Fruit fly (Drosophila melanogaster) whole organism, embryonic: ENCODE data around the gene CG16749.

Experiments used
- CG10979 ChIP-seq: fragments of 200-800 bp; sonication (Bioruptor generic); optimal IDR thresholded peaks from 2 replicates; lab custom pipeline; 2018; ENCODE audit warnings: missing biosample characterization, mild to moderate bottlenecking, missing genetic modification characterization, moderate library complexity
- CG11560 ChIP-seq: fragments of 200-800 bp; sonication (Bioruptor generic); IDR thresholded peaks from 3 replicates; pipeline ENCODE4 v1.3.6; 2022; ENCODE audit warnings: missing biosample characterization, missing genetic modification characterization
- CG12391 ChIP-seq: fragments of 200-800 bp; sonication (Bioruptor generic); optimal IDR thresholded peaks from 3 replicates; lab custom pipeline; 2018; ENCODE audit warnings: missing biosample characterization, mild to moderate bottlenecking, missing genetic modification characterization, moderate library complexity
- CG12744 ChIP-seq: fragments of 200-800 bp; sonication (Bioruptor generic); optimal IDR thresholded peaks from 2 replicates; lab custom pipeline; 2016; ENCODE audit warnings: missing biosample characterization, missing genetic modification characterization
- CG13775 ChIP-seq: fragments of 200-800 bp; sonication (Bioruptor generic); optimal IDR thresholded peaks from 3 replicates; lab custom pipeline; 2017; ENCODE audit warnings: missing biosample characterization, mild to moderate bottlenecking, missing genetic modification characterization
- CG17385 ChIP-seq: fragments of 200-800 bp; sonication (Bioruptor generic); optimal IDR thresholded peaks from 3 replicates; lab custom pipeline; 2018; ENCODE audit warnings: missing biosample characterization, mild to moderate bottlenecking, missing genetic modification characterization
- CG17802 ChIP-seq: fragments of 200-800 bp; sonication (Bioruptor generic); optimal IDR thresholded peaks from 2 replicates; lab custom pipeline; 2018; ENCODE audit warnings: missing biosample characterization, mild to moderate bottlenecking, missing genetic modification characterization, moderate library complexity
- CG18619 ChIP-seq: fragments of 200-800 bp; sonication (Bioruptor generic); optimal IDR thresholded peaks from 3 replicates; lab custom pipeline; 2017; ENCODE audit warnings: missing biosample characterization, mild to moderate bottlenecking, missing genetic modification characterization
- CG2129 ChIP-seq: fragments of 200-800 bp; sonication (Bioruptor generic); IDR thresholded peaks from 2 replicates; pipeline ENCODE4 v1.3.6; 2022; ENCODE audit warnings: missing biosample characterization, missing genetic modification characterization; ENCODE audit not compliant: partially characterized antibody
- CG2199 ChIP-seq: fragments of 200-800 bp; sonication (Bioruptor generic); IDR thresholded peaks from 3 replicates; pipeline ENCODE4 v1.3.6; 2022; ENCODE audit warnings: missing biosample characterization, missing genetic modification characterization
- CG2202 ChIP-seq: fragments of 200-800 bp; sonication (Bioruptor generic); optimal IDR thresholded peaks from 2 replicates; lab custom pipeline; 2018; ENCODE audit warnings: missing biosample characterization, mild to moderate bottlenecking, missing genetic modification characterization
- CG31365 ChIP-seq: fragments of 200-800 bp; sonication (Bioruptor generic); optimal IDR thresholded peaks from 2 replicates; lab custom pipeline; 2018; ENCODE audit warnings: missing biosample characterization, mild to moderate bottlenecking, missing genetic modification characterization
- CG33213 ChIP-seq: fragments of 200-800 bp; sonication (Bioruptor generic); optimal IDR thresholded peaks from 3 replicates; lab custom pipeline; 2016; ENCODE audit warnings: missing biosample characterization, missing genetic modification characterization
- CG4328 ChIP-seq: fragments of 200-800 bp; sonication (Bioruptor generic); optimal IDR thresholded peaks from 3 replicates; lab custom pipeline; 2017; ENCODE audit warnings: missing biosample characterization, missing genetic modification reagents, missing genetic modification characterization
- CG6272 ChIP-seq: fragments of 200-800 bp; sonication (Bioruptor generic); IDR thresholded peaks from 2 replicates; pipeline ENCODE4 v1.3.6; 2022; ENCODE audit warnings: missing biosample characterization, missing genetic modification characterization
- CG6654 ChIP-seq: fragments of 200-800 bp; sonication (Bioruptor generic); optimal IDR thresholded peaks from 2 replicates; lab custom pipeline; 2017; ENCODE audit warnings: missing biosample characterization, mild to moderate bottlenecking, missing genetic modification characterization
- CG9437 ChIP-seq: fragments of 200-800 bp; sonication (Bioruptor generic); optimal IDR thresholded peaks from 2 replicates; lab custom pipeline; 2018; ENCODE audit warnings: missing biosample characterization, mild to moderate bottlenecking, missing genetic modification characterization
- CG9727 ChIP-seq: fragments of 200-800 bp; sonication (Bioruptor generic); optimal IDR thresholded peaks from 3 replicates; lab custom pipeline; 2017; ENCODE audit warnings: missing biosample characterization, mild to moderate bottlenecking, missing genetic modification characterization
- Dad ChIP-seq: fragments of 200-800 bp; sonication (Bioruptor generic); optimal IDR thresholded peaks from 3 replicates; lab custom pipeline; 2016; ENCODE audit warnings: missing biosample characterization, missing genetic modification characterization
- Fer2 ChIP-seq: fragments of 200-800 bp; sonication (Bioruptor generic); optimal IDR thresholded peaks from 2 replicates; lab custom pipeline; 2018; ENCODE audit warnings: missing biosample characterization, mild to moderate bottlenecking, missing genetic modification characterization, moderate library complexity
- HLH54F ChIP-seq: fragments of 200-800 bp; sonication (Bioruptor generic); optimal IDR thresholded peaks from 3 replicates; lab custom pipeline; 2016; ENCODE audit warnings: missing biosample characterization, missing genetic modification characterization
- Hey ChIP-seq: fragments of 200-800 bp; sonication (Bioruptor generic); optimal IDR thresholded peaks from 3 replicates; lab custom pipeline; 2018; ENCODE audit warnings: missing biosample characterization, mild to moderate bottlenecking, missing genetic modification characterization
- Hmx ChIP-seq: fragments of 200-800 bp; sonication (Bioruptor generic); optimal IDR thresholded peaks from 2 replicates; lab custom pipeline; 2016; ENCODE audit warnings: missing biosample characterization, missing genetic modification characterization
- Oli ChIP-seq: fragments of 200-800 bp; sonication (Bioruptor generic); optimal IDR thresholded peaks from 2 replicates; lab custom pipeline; 2018; ENCODE audit warnings: missing biosample characterization, mild to moderate bottlenecking, missing genetic modification characterization, moderate library complexity
- Pdp1 ChIP-seq, 2 experiments: fragments of 200-800 bp; sonication (Bioruptor generic); optimal IDR thresholded peaks; 3 replicates each; lab custom pipeline; 2016; ENCODE audit warnings: missing biosample characterization in 2 of 2, missing genetic modification characterization in 2 of 2, mild to moderate bottlenecking in 1 of 2, moderate library complexity in 1 of 2
- Ravus ChIP-seq: fragments of 200-800 bp; sonication (Bioruptor generic); IDR thresholded peaks from 2 replicates; pipeline ENCODE4 v1.3.6; 2022; ENCODE audit warnings: missing biosample characterization, missing genetic modification characterization
- Rx ChIP-seq: fragments of 200-800 bp; sonication (Bioruptor generic); IDR thresholded peaks from 2 replicates; pipeline ENCODE4 v1.3.6; 2022; ENCODE audit warnings: missing biosample characterization, missing genetic modification characterization
- Tbp ChIP-seq: fragments of >200 bp; optimal IDR thresholded peaks from 2 replicates; lab custom pipeline; 2018; ENCODE audit warnings: missing biosample characterization, missing genetic modification characterization
- bigmax ChIP-seq: fragments of 200-800 bp; sonication (Bioruptor generic); optimal IDR thresholded peaks from 2 replicates; lab custom pipeline; 2018; ENCODE audit warnings: missing biosample characterization, mild to moderate bottlenecking, missing genetic modification characterization
- cad ChIP-seq: fragments of >200 bp; optimal IDR thresholded peaks from 2 replicates; lab custom pipeline; 2017; ENCODE audit warnings: missing biosample characterization, missing genetic modification characterization
- cato ChIP-seq: fragments of 200-800 bp; sonication (Bioruptor generic); optimal IDR thresholded peaks from 2 replicates; lab custom pipeline; 2016; ENCODE audit warnings: missing biosample characterization, missing genetic modification characterization, borderline replicate concordance
- croc ChIP-seq: fragments of 200-800 bp; sonication (Bioruptor generic); conservative IDR thresholded peaks from 3 replicates; pipeline ENCODE4 v1.3.6; 2022; ENCODE audit warnings: missing biosample characterization, missing genetic modification characterization
- ems ChIP-seq: fragments of 200-800 bp; sonication (Bioruptor generic); optimal IDR thresholded peaks from 3 replicates; lab custom pipeline; 2016; ENCODE audit warnings: missing biosample characterization, missing genetic modification characterization
- hkb ChIP-seq, 2 experiments: fragments of 200-800 bp in 1 of 2; fragments of >200 bp in 1 of 2; sonication (Bioruptor generic) in 1 of 2; IDR thresholded peaks in 1 of 2; optimal IDR thresholded peaks in 1 of 2; 2 replicates each; pipeline versions ENCODE4 v1.3.6 to Lab custom; 2017 to 2022; ENCODE audit warnings: missing biosample characterization in 1 of 2, missing genetic modification characterization in 1 of 2
- ind ChIP-seq: fragments of 200-800 bp; sonication (Bioruptor generic); optimal IDR thresholded peaks from 3 replicates; lab custom pipeline; 2016; ENCODE audit warnings: missing biosample characterization, missing genetic modification characterization
- jing ChIP-seq: fragments of 200-800 bp; sonication (Bioruptor generic); optimal IDR thresholded peaks from 2 replicates; lab custom pipeline; 2018; ENCODE audit warnings: missing biosample characterization, mild to moderate bottlenecking, missing genetic modification characterization
- mirr ChIP-seq: fragments of 200-800 bp; sonication (Bioruptor generic); optimal IDR thresholded peaks from 3 replicates; lab custom pipeline; 2018; ENCODE audit warnings: missing biosample characterization, mild to moderate bottlenecking, missing genetic modification characterization
- oc ChIP-seq: fragments of 200-800 bp; sonication (Bioruptor generic); optimal IDR thresholded peaks from 2 replicates; lab custom pipeline; 2018; ENCODE audit warnings: missing biosample characterization, mild to moderate bottlenecking, missing genetic modification characterization, moderate library complexity
- rib ChIP-seq: fragments of 200-800 bp; sonication (Bioruptor generic); IDR thresholded peaks from 2 replicates; pipeline ENCODE4 v1.3.6; 2022; ENCODE audit warnings: missing biosample characterization, missing genetic modification characterization
- run ChIP-seq: fragments of 200-800 bp; sonication (Bioruptor generic); optimal IDR thresholded peaks from 3 replicates; lab custom pipeline; 2018; ENCODE audit warnings: missing biosample characterization, mild to moderate bottlenecking, missing genetic modification characterization
- sisA ChIP-seq: fragments of 200-800 bp; sonication (Bioruptor generic); IDR thresholded peaks from 2 replicates; pipeline ENCODE4 v1.3.6; 2022; ENCODE audit warnings: missing biosample characterization, missing genetic modification characterization
- tx ChIP-seq: fragments of 200-800 bp; sonication (Bioruptor generic); optimal IDR thresholded peaks from 2 replicates; lab custom pipeline; 2016; ENCODE audit warnings: missing biosample characterization, missing genetic modification characterization
- vvl ChIP-seq: fragments of 200-800 bp; sonication (Bioruptor generic); IDR thresholded peaks from 2 replicates; pipeline ENCODE4 v1.3.6; 2022; ENCODE audit warnings: missing biosample characterization, missing genetic modification characterization
- zen2 ChIP-seq: fragments of 200-800 bp; sonication (Bioruptor generic); IDR thresholded peaks from 3 replicates; pipeline ENCODE4 v1.3.6; 2022; ENCODE audit warnings: missing biosample characterization, missing genetic modification characterization; ENCODE audit not compliant: partially characterized antibody

Gene CG16749

dm6 chr3R:9376789-9377188 lies 45.1 kb upstream of the CG16749 start:
- no peak for TF ChIP-seq sisA (GFP tag; lab: Robert Waterston, UW)
- peak in 1 of 2 experiments; percentile 56 for TF ChIP-seq Pdp1 (GFP tag; optimal IDR thresholded peaks at IDR 0.05; lab: Kevin White, UChicago)
- TF ChIP-seq Oli (tag; lab: Kevin White, UChicago) = no peak
- TF ChIP-seq CG17385 = no peak
- no peak for TF ChIP-seq CG31365 (tag; lab: Kevin White, UChicago)
- no peak for TF ChIP-seq Tbp (GFP tag; lab: Kevin White, UChicago)
- no peak for TF ChIP-seq ems (GFP tag; lab: Kevin White, UChicago)
- TF ChIP-seq cad (GFP tag; lab: Kevin White, UChicago) = no peak
- no peak for TF ChIP-seq CG2202 (tag; lab: Kevin White, UChicago)
- TF ChIP-seq CG13775 (GFP tag; lab: Kevin White, UChicago) = no peak
- no peak for TF ChIP-seq tx (GFP tag; lab: Kevin White, UChicago)
- TF ChIP-seq vvl (GFP tag; lab: Robert Waterston, UW) = peak; percentile 61; the same call in 1 of the 2 replicates
- no peak for TF ChIP-seq bigmax (GFP tag; lab: Kevin White, UChicago)
- TF ChIP-seq Fer2 (tag; lab: Kevin White, UChicago) = no peak
- TF ChIP-seq CG6654 = no peak
- peak; percentile 66 for TF ChIP-seq run (tag; lab: Kevin White, UChicago)
- no peak for TF ChIP-seq CG10979 (tag; lab: Kevin White, UChicago)
- TF ChIP-seq Dad (GFP tag; lab: Kevin White, UChicago) = no peak
- TF ChIP-seq cato (GFP tag; lab: Kevin White, UChicago) = no peak
- TF ChIP-seq CG4328 (GFP tag; lab: Kevin White, UChicago) = no peak
- no peak for TF ChIP-seq CG9437 (GFP tag; lab: Kevin White, UChicago)
- no peak for TF ChIP-seq mirr (GFP tag; lab: Kevin White, UChicago)
- TF ChIP-seq CG12391 (tag; lab: Kevin White, UChicago) = no peak
- no peak for TF ChIP-seq ind (GFP tag; lab: Kevin White, UChicago)
- no peak for TF ChIP-seq CG33213 (GFP tag; lab: Kevin White, UChicago)
- no peak for TF ChIP-seq CG9727 (GFP tag; lab: Kevin White, UChicago)
- TF ChIP-seq CG17802 (tag; lab: Kevin White, UChicago) = no peak
- TF ChIP-seq CG11560 (tag; lab: Robert Waterston, UW) = no peak
- no peak for TF ChIP-seq Hey (tag; lab: Kevin White, UChicago)
- TF ChIP-seq HLH54F (GFP tag; lab: Kevin White, UChicago) = no peak
- no peak for TF ChIP-seq CG18619 (GFP tag; lab: Kevin White, UChicago)
- TF ChIP-seq rib (GFP tag; lab: Robert Waterston, UW) = no peak
- no peak for TF ChIP-seq CG2129 (GFP tag; lab: Robert Waterston, UW)
- TF ChIP-seq zen2 (GFP tag; lab: Robert Waterston, UW) = no peak
- TF ChIP-seq hkb (optimal IDR thresholded peaks at IDR 0.05; lab: Kevin White, UChicago) = peak; percentile 11
- TF ChIP-seq hkb (GFP tag; IDR thresholded peaks at IDR 0.05; lab: Robert Waterston, UW) = no peak
- no peak for TF ChIP-seq CG2199 (GFP tag; lab: Robert Waterston, UW)
- TF ChIP-seq Rx (GFP tag; lab: Robert Waterston, UW) = no peak
- TF ChIP-seq jing (GFP tag; lab: Kevin White, UChicago) = no peak
- no peak for TF ChIP-seq Hmx (GFP tag; lab: Kevin White, UChicago)
- no peak for TF ChIP-seq Ravus (GFP tag; lab: Robert Waterston, UW)
- TF ChIP-seq CG12744 (GFP tag; lab: Kevin White, UChicago) = no peak
- no peak for TF ChIP-seq croc (GFP tag; lab: Robert Waterston, UW)
- no peak for TF ChIP-seq CG6272 (GFP tag; lab: Robert Waterston, UW)
- peak; percentile 46 for TF ChIP-seq oc
- TF ChIP-seq, all 482 proteins: peak for 5
